Fruit fly (Drosophila melanogaster) whole organism, embryonic: ENCODE data around the gene gfzf.
A peak's percentile ranks its signal among the peaks of the same experiment; 100 is the strongest.

Experiments used
- Atf-2 ChIP-seq: fragments of 200-800 bp; sonication (Bioruptor generic); optimal IDR thresholded peaks from 2 replicates; lab custom pipeline; 2016; ENCODE audit warnings: missing biosample characterization, missing genetic modification characterization
- CG1024 ChIP-seq: fragments of 200-800 bp; sonication (Bioruptor generic); IDR thresholded peaks from 2 replicates; pipeline ENCODE4 v1.3.6; 2022; ENCODE audit warnings: missing biosample characterization, missing genetic modification characterization
- CG10321 ChIP-seq: fragments of 200-800 bp; sonication (Bioruptor generic); IDR thresholded peaks from 2 replicates; pipeline ENCODE4 v1.3.6; 2022; ENCODE audit warnings: missing biosample characterization, missing genetic modification characterization
- CG11456 ChIP-seq: fragments of 200-800 bp; sonication (Bioruptor generic); IDR thresholded peaks from 3 replicates; pipeline ENCODE4 v1.3.6; 2022; ENCODE audit warnings: missing biosample characterization, missing genetic modification characterization
- CG1233 ChIP-seq: fragments of 200-800 bp; sonication (Bioruptor generic); optimal IDR thresholded peaks from 4 replicates; lab custom pipeline; 2018; ENCODE audit warnings: missing biosample characterization, mild to moderate bottlenecking, missing genetic modification characterization
- CG13624 ChIP-seq: fragments of 200-800 bp; sonication (Bioruptor generic); optimal IDR thresholded peaks from 2 replicates; lab custom pipeline; 2016; ENCODE audit warnings: missing biosample characterization, missing genetic modification characterization
- CG14860 ChIP-seq: fragments of 200-800 bp; sonication (Bioruptor generic); IDR thresholded peaks from 3 replicates; pipeline ENCODE4 v1.3.6; 2022; ENCODE audit warnings: missing biosample characterization, missing genetic modification characterization; ENCODE audit not compliant: partially characterized antibody
- CG1529 ChIP-seq: fragments of 200-800 bp; sonication (Bioruptor generic); optimal IDR thresholded peaks from 3 replicates; lab custom pipeline; 2018; ENCODE audit warnings: missing biosample characterization, missing genetic modification characterization
- CG17359 ChIP-seq: fragments of 200-800 bp; sonication (Bioruptor generic); optimal IDR thresholded peaks from 3 replicates; lab custom pipeline; 2018; ENCODE audit warnings: missing biosample characterization, mild to moderate bottlenecking, missing genetic modification characterization, moderate library complexity
- CG32532 ChIP-seq: fragments of 200-800 bp; sonication (Bioruptor generic); IDR thresholded peaks from 2 replicates; pipeline ENCODE4 v1.3.6; 2022; ENCODE audit warnings: missing biosample characterization, missing genetic modification characterization
- CG34422 ChIP-seq: fragments of 200-800 bp; sonication (Bioruptor generic); IDR thresholded peaks from 3 replicates; pipeline ENCODE4 v1.3.6; 2022; ENCODE audit warnings: missing biosample characterization, missing genetic modification characterization
- CG3838 ChIP-seq: fragments of 200-800 bp; sonication (Bioruptor generic); optimal IDR thresholded peaks from 3 replicates; lab custom pipeline; 2016; ENCODE audit warnings: missing biosample characterization, missing genetic modification characterization
- CG6854 ChIP-seq: fragments of 200-800 bp; sonication (Bioruptor generic); optimal IDR thresholded peaks from 3 replicates; lab custom pipeline; 2017; ENCODE audit warnings: missing biosample characterization, mild to moderate bottlenecking, missing genetic modification characterization
- CG7372 ChIP-seq: fragments of 200-800 bp; sonication (Bioruptor generic); IDR thresholded peaks from 2 replicates; pipeline ENCODE4 v1.3.6; 2022; ENCODE audit warnings: missing biosample characterization, missing genetic modification characterization
- CG8944 ChIP-seq: fragments of 200-800 bp; sonication (Bioruptor generic); optimal IDR thresholded peaks from 3 replicates; lab custom pipeline; 2016; ENCODE audit warnings: missing biosample characterization, missing genetic modification characterization
- CG9437 ChIP-seq: fragments of 200-800 bp; sonication (Bioruptor generic); optimal IDR thresholded peaks from 2 replicates; lab custom pipeline; 2018; ENCODE audit warnings: missing biosample characterization, mild to moderate bottlenecking, missing genetic modification characterization
- Dip3 ChIP-seq: fragments of 200-800 bp; sonication (Bioruptor generic); optimal IDR thresholded peaks from 3 replicates; lab custom pipeline; 2016; ENCODE audit warnings: missing biosample characterization, missing genetic modification characterization
- Elba2 ChIP-seq: fragments of 200-800 bp; sonication (Bioruptor generic); optimal IDR thresholded peaks from 3 replicates; lab custom pipeline; 2016; ENCODE audit warnings: missing biosample characterization, missing genetic modification characterization
- Fer2 ChIP-seq: fragments of 200-800 bp; sonication (Bioruptor generic); optimal IDR thresholded peaks from 2 replicates; lab custom pipeline; 2018; ENCODE audit warnings: missing biosample characterization, mild to moderate bottlenecking, missing genetic modification characterization, moderate library complexity
- HLH3B ChIP-seq: fragments of 200-800 bp; sonication (Bioruptor generic); IDR thresholded peaks from 2 replicates; pipeline ENCODE4 v1.3.6; 2022; ENCODE audit warnings: missing biosample characterization, missing genetic modification characterization
- HLHmδ ChIP-seq: fragments of 200-800 bp; sonication (Bioruptor generic); optimal IDR thresholded peaks from 2 replicates; lab custom pipeline; 2018; ENCODE audit warnings: missing biosample characterization, mild to moderate bottlenecking, missing genetic modification characterization, moderate library complexity
- Hey ChIP-seq: fragments of 200-800 bp; sonication (Bioruptor generic); optimal IDR thresholded peaks from 3 replicates; lab custom pipeline; 2018; ENCODE audit warnings: missing biosample characterization, mild to moderate bottlenecking, missing genetic modification characterization
- Med ChIP-seq: fragments of 200-800 bp; sonication (Bioruptor generic); peaks from one replicate; lab custom pipeline; 2016; ENCODE audit warnings: missing biosample characterization, missing genetic modification characterization, mild to moderate bottlenecking, inconsistent platforms, moderate library complexity
- Mrtf ChIP-seq: fragments of 200-800 bp; sonication (Bioruptor generic); IDR thresholded peaks from 3 replicates; pipeline ENCODE4 v1.3.6; 2022; ENCODE audit warnings: missing biosample characterization, missing genetic modification characterization
- Oaz ChIP-seq: fragments of 200-800 bp; sonication (Bioruptor generic); IDR thresholded peaks from 2 replicates; pipeline ENCODE4 v1.3.6; 2022; ENCODE audit warnings: missing biosample characterization, missing genetic modification characterization
- Opbp ChIP-seq: fragments of 200-800 bp; sonication (Bioruptor generic); IDR thresholded peaks from 3 replicates; pipeline ENCODE4 v1.3.6; 2022; ENCODE audit warnings: missing biosample characterization, missing genetic modification characterization; ENCODE audit not compliant: partially characterized antibody
- Optix ChIP-seq: fragments of 200-800 bp; sonication (Bioruptor generic); IDR thresholded peaks from 3 replicates; pipeline ENCODE4 v1.3.6; 2022; ENCODE audit warnings: missing biosample characterization, missing genetic modification characterization
- PHDP ChIP-seq: fragments of 200-800 bp; sonication (Bioruptor generic); optimal IDR thresholded peaks from 3 replicates; lab custom pipeline; 2018; ENCODE audit warnings: missing biosample characterization, mild to moderate bottlenecking, missing genetic modification characterization, moderate library complexity
- Scr ChIP-seq: fragments of 200-800 bp; sonication (Bioruptor generic); IDR thresholded peaks from 2 replicates; pipeline ENCODE4 v1.3.6; 2022; ENCODE audit warnings: missing biosample characterization, missing genetic modification characterization; ENCODE audit not compliant: partially characterized antibody
- Side ChIP-seq: fragments of 200-800 bp; sonication (Bioruptor generic); optimal IDR thresholded peaks from 2 replicates; lab custom pipeline; 2016; ENCODE audit warnings: missing biosample characterization, missing genetic modification characterization
- Sox102F ChIP-seq: fragments of 200-800 bp; sonication (Bioruptor generic); optimal IDR thresholded peaks from 2 replicates; lab custom pipeline; 2018; ENCODE audit warnings: missing biosample characterization, mild to moderate bottlenecking, missing genetic modification characterization, moderate library complexity
- Sry-β ChIP-seq: fragments of 200-800 bp; sonication (Bioruptor generic); optimal IDR thresholded peaks from 2 replicates; lab custom pipeline; 2018; ENCODE audit warnings: missing biosample characterization, mild to moderate bottlenecking, missing genetic modification characterization, moderate library complexity
- Stat92E ChIP-seq, 3 experiments: fragments of >200 bp in 2 of 3; fragments of 200-800 bp in 1 of 3; sonication (Bioruptor generic) in 1 of 3; optimal IDR thresholded peaks; 2 replicates each; lab custom pipeline; 2017 to 2019; ENCODE audit warnings: missing biosample characterization in 3 of 3, missing genetic modification characterization in 3 of 3, mild to moderate bottlenecking in 1 of 3, moderate library complexity in 1 of 3
- TFAM ChIP-seq: fragments of 200-800 bp; sonication (Bioruptor generic); optimal IDR thresholded peaks from 2 replicates; lab custom pipeline; 2017; ENCODE audit warnings: missing biosample characterization, missing genetic modification characterization, inconsistent platforms
- ara ChIP-seq: fragments of 200-800 bp; sonication (Bioruptor generic); IDR thresholded peaks from 2 replicates; pipeline ENCODE4 v1.3.6; 2022; ENCODE audit warnings: missing biosample characterization, missing genetic modification characterization
- ash1 ChIP-seq: fragments of 200-800 bp; sonication (Bioruptor generic); optimal IDR thresholded peaks from 2 replicates; lab custom pipeline; 2018; ENCODE audit warnings: missing biosample characterization, mild to moderate bottlenecking, missing genetic modification characterization
- chif ChIP-seq, 2 experiments: fragments of 200-800 bp; sonication (Bioruptor generic); optimal IDR thresholded peaks; 3 replicates each; lab custom pipeline; 2016; ENCODE audit warnings: missing biosample characterization in 2 of 2, missing genetic modification characterization in 2 of 2
- da ChIP-seq: fragments of 200-800 bp; sonication (Bioruptor generic); optimal IDR thresholded peaks from 2 replicates; lab custom pipeline; 2016; ENCODE audit warnings: missing biosample characterization, missing genetic modification characterization
- dan ChIP-seq: fragments of 200-800 bp; sonication (Bioruptor generic); IDR thresholded peaks from 2 replicates; pipeline ENCODE4 v1.3.6; 2022; ENCODE audit warnings: missing biosample characterization, missing genetic modification characterization
- grau ChIP-seq: fragments of 200-800 bp; optimal IDR thresholded peaks from 3 replicates; lab custom pipeline; 2019; ENCODE audit warnings: missing biosample characterization, mild to moderate bottlenecking, missing genetic modification characterization, moderate library complexity
- jumu ChIP-seq: fragments of 200-800 bp; sonication (Bioruptor generic); optimal IDR thresholded peaks from 3 replicates; lab custom pipeline; 2016; ENCODE audit warnings: missing biosample characterization, missing genetic modification characterization
- lov ChIP-seq, 2 experiments: fragments of 200-800 bp in 1 of 2; fragments of >200 bp in 1 of 2; sonication (Bioruptor generic) in 1 of 2; IDR thresholded peaks in 1 of 2; optimal IDR thresholded peaks in 1 of 2; 2 replicates in 1 of 2; 3 replicates in 1 of 2; pipeline versions ENCODE4 v1.3.6 to Lab custom; 2017 to 2022; ENCODE audit warnings: missing biosample characterization in 1 of 2, missing genetic modification characterization in 1 of 2
- mirr ChIP-seq: fragments of 200-800 bp; sonication (Bioruptor generic); optimal IDR thresholded peaks from 3 replicates; lab custom pipeline; 2018; ENCODE audit warnings: missing biosample characterization, mild to moderate bottlenecking, missing genetic modification characterization
- nerfin-2 ChIP-seq: fragments of 200-800 bp; sonication (Bioruptor generic); IDR thresholded peaks from 2 replicates; pipeline ENCODE4 v1.3.6; 2022; ENCODE audit warnings: missing biosample characterization, missing genetic modification characterization; ENCODE audit not compliant: partially characterized antibody
- pum ChIP-seq: fragments of 200-800 bp; sonication (Bioruptor generic); optimal IDR thresholded peaks from 2 replicates; lab custom pipeline; 2016; ENCODE audit warnings: missing biosample characterization, missing genetic modification characterization
- stc ChIP-seq: fragments of 200-800 bp; sonication (Bioruptor generic); IDR thresholded peaks from 2 replicates; pipeline ENCODE4 v1.3.6; 2022; ENCODE audit warnings: missing biosample characterization, missing genetic modification characterization
- ttk ChIP-seq: fragments of 200-800 bp; sonication (Bioruptor generic); IDR thresholded peaks from 2 replicates; pipeline ENCODE4 v2.1.2; 2022; ENCODE audit warnings: missing biosample characterization, missing genetic modification characterization
- vvl ChIP-seq: fragments of 200-800 bp; sonication (Bioruptor generic); IDR thresholded peaks from 2 replicates; pipeline ENCODE4 v1.3.6; 2022; ENCODE audit warnings: missing biosample characterization, missing genetic modification characterization
- zen ChIP-seq: fragments of 200-800 bp; sonication (Bioruptor generic); optimal IDR thresholded peaks from 3 replicates; lab custom pipeline; 2018; ENCODE audit warnings: missing biosample characterization, mild to moderate bottlenecking, missing genetic modification characterization, moderate library complexity

Gene gfzf

DNA sequence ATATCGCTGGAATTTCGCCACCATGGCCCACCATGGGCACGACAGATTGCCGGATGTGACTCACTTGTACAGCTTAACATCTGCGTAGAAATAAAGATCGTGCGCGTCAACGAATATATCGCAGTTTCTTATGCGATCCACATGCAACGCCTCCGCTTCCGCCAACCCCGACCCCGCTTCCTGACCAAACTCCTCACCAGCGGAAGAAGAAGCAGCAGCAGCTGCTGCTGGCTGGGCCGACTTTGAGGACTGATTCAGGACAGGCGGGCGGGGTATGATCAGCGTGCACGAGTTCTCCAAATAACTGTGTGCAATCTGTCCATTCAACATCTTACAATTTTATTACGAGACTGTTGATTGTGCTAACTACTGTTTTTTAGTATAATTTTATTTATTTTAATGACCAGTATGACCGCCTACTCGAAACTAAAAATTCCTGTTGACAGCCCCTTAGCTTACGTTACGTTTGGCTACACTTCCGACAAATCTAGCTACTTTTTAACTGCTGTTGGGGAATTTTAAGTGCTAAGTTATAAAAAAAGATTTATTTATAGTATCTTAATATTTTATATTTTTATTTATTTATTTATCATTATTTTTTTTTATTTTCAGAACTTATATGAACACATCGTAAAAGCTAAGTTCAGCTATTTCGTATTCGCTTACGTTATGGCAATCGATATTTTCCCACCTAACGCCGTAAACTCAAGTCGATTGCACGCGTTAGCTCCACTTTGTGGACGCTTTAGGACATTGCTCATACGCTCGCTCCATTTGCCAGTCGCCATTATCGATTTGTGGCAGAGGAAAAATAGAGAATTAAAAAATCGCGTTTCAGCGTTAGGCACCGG is 35.7 kb upstream of the gfzf start, which contains the start of the genes CG10055 and lap (continued):
- TF ChIP-seq Atf-2 (GFP tag; lab: Kevin White, UChicago) (no peak), CG14860 (peak; percentile 38; the same call in 1 of the 3 replicates), CG10321 (GFP tag; lab: Robert Waterston, UW) (no peak), PHDP (no peak), stc (GFP tag; lab: Robert Waterston, UW) (no peak), CG6854 (GFP tag; lab: Kevin White, UChicago) (no peak), Dip3 (no peak), nerfin-2 (GFP tag; lab: Robert Waterston, UW) (no peak), ash1 (no peak), CG9437 (GFP tag; lab: Kevin White, UChicago) (peak; percentile 100), Optix (no peak), ara (GFP tag; lab: Robert Waterston, UW) (no peak), TFAM (GFP tag; lab: Kevin White, UChicago) (no peak), Sox102F (GFP tag; lab: Kevin White, UChicago) (no peak), CG1529 (GFP tag; lab: Kevin White, UChicago) (no peak), Scr (GFP tag; lab: Robert Waterston, UW) (peak; percentile 60; the same call in 1 of the 2 replicates), HLHmδ (GFP tag; lab: Kevin White, UChicago) (peak; percentile 4), Side (GFP tag; lab: Kevin White, UChicago) (no peak), CG3838 (GFP tag; lab: Kevin White, UChicago) (no peak), pum (GFP tag; lab: Kevin White, UChicago) (no peak), ttk (GFP tag; lab: Robert Waterston, UW) (no peak), zen (tag; lab: Kevin White, UChicago) (no peak), HLH3B (no peak), vvl (GFP tag; lab: Robert Waterston, UW) (no peak), CG1024 (GFP tag; lab: Robert Waterston, UW) (no peak), CG8944 (GFP tag; lab: Kevin White, UChicago) (no peak), grau (tag; lab: Kevin White, UChicago) (no peak), chif (GFP tag; optimal IDR thresholded peaks at IDR 0.05; lab: Kevin White, UChicago) (no peak), Elba2 (no peak), CG1233 (no peak), Mrtf (GFP tag; lab: Robert Waterston, UW) (no peak), Opbp (GFP tag; lab: Robert Waterston, UW) (peak; percentile 50; the same call in 1 of the 3 replicates), Hey (tag; lab: Kevin White, UChicago) (no peak), CG11456 (GFP tag; lab: Robert Waterston, UW) (no peak), CG32532 (GFP tag; lab: Robert Waterston, UW) (no peak), da (GFP tag; lab: Kevin White, UChicago) (no peak), CG7372 (no peak), dan (GFP tag; lab: Robert Waterston, UW) (no peak), Fer2 (tag; lab: Kevin White, UChicago) (no peak), CG34422 (GFP tag; lab: Robert Waterston, UW) (peak; percentile 45; the same call in 1 of the 3 replicates), lov (optimal IDR thresholded peaks at IDR 0.05; lab: Kevin White, UChicago) (no peak), lov (GFP tag; IDR thresholded peaks at IDR 0.05; lab: Robert Waterston, UW) (no peak), Stat92E (GFP tag; optimal IDR thresholded peaks at IDR 0.05; lab: Kevin White, UChicago) (no peak), Sry-β (GFP tag; lab: Kevin White, UChicago) (peak; percentile 79), mirr (GFP tag; lab: Kevin White, UChicago) (no peak), jumu (GFP tag; lab: Kevin White, UChicago) (no peak), CG13624 (GFP tag; lab: Kevin White, UChicago) (no peak), Med (peak; percentile 74), Oaz (GFP tag; lab: Robert Waterston, UW) (no peak), CG17359 (tag; lab: Kevin White, UChicago) (no peak)
